Fruit fly (Drosophila melanogaster) whole organism, embryonic: Measurements from ENCODE around the gene CG10943.

ENCODE experiments used
- Atf3 ChIP-seq: fragments of 200-800 bp; sonication (Bioruptor generic); optimal IDR thresholded peaks from 3 replicates; lab custom pipeline; 2016; ENCODE audit warnings: missing biosample characterization, missing genetic modification characterization
- B-H2 ChIP-seq: fragments of 200-800 bp; sonication (Bioruptor generic); optimal IDR thresholded peaks from 2 replicates; lab custom pipeline; 2018; ENCODE audit warnings: missing biosample characterization, mild to moderate bottlenecking, missing genetic modification characterization
- CG10274 ChIP-seq: fragments of 200-800 bp; sonication (Bioruptor generic); optimal IDR thresholded peaks from 3 replicates; lab custom pipeline; 2017; ENCODE audit warnings: missing biosample characterization, mild to moderate bottlenecking, missing genetic modification characterization
- CG11456 ChIP-seq: fragments of 200-800 bp; sonication (Bioruptor generic); IDR thresholded peaks from 3 replicates; pipeline ENCODE4 v1.3.6; 2022; ENCODE audit warnings: missing biosample characterization, missing genetic modification characterization
- CG12104 ChIP-seq: fragments of 200-800 bp; sonication (Bioruptor generic); optimal IDR thresholded peaks from 3 replicates; lab custom pipeline; 2016; ENCODE audit warnings: missing biosample characterization, missing genetic modification characterization
- CG14014 ChIP-seq: fragments of 200-800 bp; sonication (Bioruptor generic); IDR thresholded peaks from 2 replicates; pipeline ENCODE4 v1.3.6; 2022; ENCODE audit warnings: missing biosample characterization, missing genetic modification characterization
- CG14667 ChIP-seq: fragments of 200-800 bp; sonication (Bioruptor generic); IDR thresholded peaks from 2 replicates; pipeline ENCODE4 v1.3.6; 2022; ENCODE audit warnings: missing biosample characterization, missing genetic modification characterization
- CG15601 ChIP-seq: fragments of 200-800 bp; sonication (Bioruptor generic); optimal IDR thresholded peaks from 3 replicates; lab custom pipeline; 2019; ENCODE audit warnings: missing biosample characterization, mild to moderate bottlenecking, missing genetic modification characterization, moderate library complexity
- CG16779 ChIP-seq: fragments of 200-800 bp; sonication (Bioruptor generic); IDR thresholded peaks from 2 replicates; pipeline ENCODE4 v1.3.6; 2022; ENCODE audit warnings: missing biosample characterization, missing genetic modification characterization
- CG2199 ChIP-seq: fragments of 200-800 bp; sonication (Bioruptor generic); IDR thresholded peaks from 3 replicates; pipeline ENCODE4 v1.3.6; 2022; ENCODE audit warnings: missing biosample characterization, missing genetic modification characterization
- CG2712 ChIP-seq: fragments of 200-800 bp; optimal IDR thresholded peaks from 3 replicates; lab custom pipeline; 2019; ENCODE audit warnings: missing biosample characterization, mild to moderate bottlenecking, missing genetic modification characterization, moderate library complexity
- CG30431 ChIP-seq: fragments of 200-800 bp; sonication (Bioruptor generic); optimal IDR thresholded peaks from 2 replicates; lab custom pipeline; 2017; ENCODE audit warnings: missing biosample characterization, missing genetic modification characterization
- CG31388 ChIP-seq: fragments of 200-800 bp; sonication (Bioruptor generic); optimal IDR thresholded peaks from 2 replicates; lab custom pipeline; 2016; ENCODE audit warnings: missing biosample characterization, missing genetic modification characterization
- CG31441 ChIP-seq: fragments of 200-800 bp; sonication (Bioruptor generic); IDR thresholded peaks from 2 replicates; pipeline ENCODE4 v1.3.6; 2022; ENCODE audit warnings: missing biosample characterization, missing genetic modification characterization
- CG3726 ChIP-seq: fragments of 200-800 bp; sonication (Bioruptor generic); IDR thresholded peaks from 3 replicates; pipeline ENCODE4, ENCODE4 v1.3.6; 2022; ENCODE audit warnings: missing biosample characterization, missing genetic modification characterization
- CG4730 ChIP-seq: fragments of 200-800 bp; sonication (Bioruptor generic); IDR thresholded peaks from 2 replicates; pipeline ENCODE4 v1.3.6; 2022; ENCODE audit warnings: missing biosample characterization, missing genetic modification characterization
- CG7786 ChIP-seq: fragments of 200-800 bp; sonication (Bioruptor generic); optimal IDR thresholded peaks from 2 replicates; lab custom pipeline; 2016; ENCODE audit warnings: missing biosample characterization, missing genetic modification characterization
- CG8290 ChIP-seq, 3 experiments: fragments of 200-800 bp; sonication (Bioruptor generic); optimal IDR thresholded peaks; 2 replicates each; lab custom pipeline; 2016 to 2019; ENCODE audit warnings: missing biosample characterization in 3 of 3, missing genetic modification characterization in 3 of 3, mild to moderate bottlenecking in 2 of 3, moderate library complexity in 1 of 3
- CG8478 ChIP-seq: fragments of >200 bp; optimal IDR thresholded peaks from 2 replicates; lab custom pipeline; 2018
- CG9817 ChIP-seq: fragments of 200-800 bp; sonication (Bioruptor generic); optimal IDR thresholded peaks from 2 replicates; lab custom pipeline; 2018; ENCODE audit warnings: missing biosample characterization, mild to moderate bottlenecking, missing genetic modification characterization, moderate library complexity
- Camta ChIP-seq: fragments of 200-800 bp; sonication (Bioruptor generic); optimal IDR thresholded peaks from 2 replicates; lab custom pipeline; 2016; ENCODE audit warnings: missing biosample characterization, missing genetic modification characterization
- Dbx ChIP-seq: fragments of 200-800 bp; sonication (Bioruptor generic); IDR thresholded peaks from 3 replicates; pipeline ENCODE4 v1.3.6; 2022; ENCODE audit warnings: missing biosample characterization, missing genetic modification characterization
- Dek ChIP-seq: fragments of 200-800 bp; sonication (Bioruptor generic); optimal IDR thresholded peaks from 3 replicates; lab custom pipeline; 2019; ENCODE audit warnings: missing biosample characterization, mild to moderate bottlenecking, missing genetic modification characterization, moderate library complexity
- Hsf ChIP-seq: fragments of 200-800 bp; sonication (Bioruptor generic); optimal IDR thresholded peaks from 3 replicates; lab custom pipeline; 2016; ENCODE audit warnings: missing biosample characterization, missing genetic modification characterization
- Med ChIP-seq: fragments of 200-800 bp; sonication (Bioruptor generic); peaks from one replicate; lab custom pipeline; 2016; ENCODE audit warnings: missing biosample characterization, missing genetic modification characterization, mild to moderate bottlenecking, inconsistent platforms, moderate library complexity
- Xrp1 ChIP-seq: fragments of 200-800 bp; sonication (Bioruptor generic); IDR thresholded peaks from 2 replicates; pipeline ENCODE4 v1.3.6; 2022; ENCODE audit warnings: missing biosample characterization, missing genetic modification characterization
- aop ChIP-seq: fragments of 200-800 bp; sonication (Bioruptor generic); IDR thresholded peaks from 2 replicates; pipeline ENCODE4 v1.3.6; 2022; ENCODE audit warnings: missing biosample characterization, missing genetic modification characterization
- az2 ChIP-seq: fragments of 200-800 bp; sonication (Bioruptor generic); optimal IDR thresholded peaks from 3 replicates; lab custom pipeline; 2016; ENCODE audit warnings: missing biosample characterization, missing genetic modification characterization
- caup ChIP-seq: fragments of 200-800 bp; sonication (Bioruptor generic); optimal IDR thresholded peaks from 3 replicates; lab custom pipeline; 2017; ENCODE audit warnings: missing biosample characterization, mild to moderate bottlenecking, missing genetic modification characterization, moderate library complexity; ENCODE audit not compliant: severe bottlenecking
- da ChIP-seq: fragments of 200-800 bp; sonication (Bioruptor generic); optimal IDR thresholded peaks from 2 replicates; lab custom pipeline; 2016; ENCODE audit warnings: missing biosample characterization, missing genetic modification characterization
- dan ChIP-seq: fragments of 200-800 bp; sonication (Bioruptor generic); IDR thresholded peaks from 2 replicates; pipeline ENCODE4 v1.3.6; 2022; ENCODE audit warnings: missing biosample characterization, missing genetic modification characterization
- dm ChIP-seq: fragments of 200-800 bp; sonication (Bioruptor generic); optimal IDR thresholded peaks from 3 replicates; lab custom pipeline; 2016; ENCODE audit warnings: missing biosample characterization, missing genetic modification characterization
- ewg ChIP-seq: fragments of 200-800 bp; sonication (Bioruptor generic); optimal IDR thresholded peaks from 3 replicates; lab custom pipeline; 2017; ENCODE audit warnings: mild to moderate bottlenecking, missing biosample characterization, missing genetic modification reagents, missing genetic modification characterization
- gem ChIP-seq: fragments of 200-800 bp; sonication (Bioruptor generic); optimal IDR thresholded peaks from 2 replicates; lab custom pipeline; 2019; ENCODE audit warnings: missing biosample characterization, mild to moderate bottlenecking, missing genetic modification characterization, moderate library complexity
- gt ChIP-seq: fragments of 200-800 bp; sonication (Bioruptor generic); IDR thresholded peaks from 2 replicates; pipeline ENCODE4 v1.3.6; 2022; ENCODE audit warnings: missing biosample characterization, missing genetic modification characterization
- hb ChIP-seq: fragments of 200-800 bp; sonication (Bioruptor generic); IDR thresholded peaks from 3 replicates; pipeline ENCODE4 v1.3.6; 2022; ENCODE audit warnings: missing biosample characterization, missing genetic modification characterization; ENCODE audit not compliant: partially characterized antibody
- klu ChIP-seq: fragments of 200-800 bp; sonication (Bioruptor generic); IDR thresholded peaks from 2 replicates; pipeline ENCODE4 v1.3.6; 2022; ENCODE audit warnings: missing biosample characterization, missing genetic modification characterization
- knrl ChIP-seq: fragments of 200-800 bp; sonication (Bioruptor generic); IDR thresholded peaks from 3 replicates; pipeline ENCODE4 v1.3.6; 2022; ENCODE audit warnings: missing biosample characterization, missing genetic modification characterization; ENCODE audit not compliant: partially characterized antibody
- lmd ChIP-seq: fragments of 200-800 bp; sonication (Bioruptor generic); IDR thresholded peaks from 2 replicates; pipeline ENCODE4 v1.3.6; 2022; ENCODE audit warnings: missing biosample characterization, missing genetic modification characterization
- nerfin-1 ChIP-seq: fragments of 200-800 bp; sonication (Bioruptor generic); optimal IDR thresholded peaks from 3 replicates; lab custom pipeline; 2019; ENCODE audit warnings: missing biosample characterization, mild to moderate bottlenecking, missing genetic modification characterization, moderate library complexity
- oc ChIP-seq: fragments of 200-800 bp; sonication (Bioruptor generic); optimal IDR thresholded peaks from 2 replicates; lab custom pipeline; 2018; ENCODE audit warnings: missing biosample characterization, mild to moderate bottlenecking, missing genetic modification characterization, moderate library complexity
- pnt ChIP-seq: fragments of 200-800 bp; sonication (Bioruptor generic); optimal IDR thresholded peaks from 3 replicates; lab custom pipeline; 2016; ENCODE audit warnings: missing biosample characterization, missing genetic modification characterization
- prd ChIP-seq, 3 experiments: fragments of >200 bp in 2 of 3; fragments of 200-800 bp in 1 of 3; sonication (Bioruptor generic) in 1 of 3; optimal IDR thresholded peaks in 2 of 3; IDR thresholded peaks in 1 of 3; 2 replicates in 2 of 3; 3 replicates in 1 of 3; pipeline versions ENCODE4 v1.3.6 to Lab custom; 2017 to 2022; ENCODE audit warnings: missing biosample characterization in 1 of 3, missing genetic modification characterization in 1 of 3
- sd ChIP-seq: fragments of 200-800 bp; sonication (Bioruptor generic); optimal IDR thresholded peaks from 3 replicates; lab custom pipeline; 2018; ENCODE audit warnings: missing biosample characterization, mild to moderate bottlenecking, missing genetic modification characterization, moderate library complexity
- sens ChIP-seq: fragments of 200-800 bp; sonication (Bioruptor generic); peaks from one replicate; lab custom pipeline; 2016; ENCODE audit warnings: missing biosample characterization, missing genetic modification characterization
- sqz ChIP-seq: fragments of 200-800 bp; sonication (Bioruptor generic); optimal IDR thresholded peaks from 3 replicates; lab custom pipeline; 2018; ENCODE audit warnings: missing biosample characterization, mild to moderate bottlenecking, missing genetic modification characterization
- stwl ChIP-seq: fragments of 200-800 bp; sonication (Bioruptor generic); optimal IDR thresholded peaks from 3 replicates; lab custom pipeline; 2018; ENCODE audit warnings: missing biosample characterization, mild to moderate bottlenecking, missing genetic modification characterization, moderate library complexity
- tio ChIP-seq: fragments of 200-800 bp; sonication (Bioruptor generic); optimal IDR thresholded peaks from 2 replicates; lab custom pipeline; 2017; ENCODE audit warnings: missing biosample characterization, missing genetic modification characterization, inconsistent platforms
- usp ChIP-seq: fragments of >200 bp; optimal IDR thresholded peaks from 2 replicates; lab custom pipeline; 2017; ENCODE audit warnings: missing biosample characterization, missing genetic modification characterization
- zen2 ChIP-seq: fragments of 200-800 bp; sonication (Bioruptor generic); IDR thresholded peaks from 3 replicates; pipeline ENCODE4 v1.3.6; 2022; ENCODE audit warnings: missing biosample characterization, missing genetic modification characterization; ENCODE audit not compliant: partially characterized antibody

The CG10943 gene

DNA sequence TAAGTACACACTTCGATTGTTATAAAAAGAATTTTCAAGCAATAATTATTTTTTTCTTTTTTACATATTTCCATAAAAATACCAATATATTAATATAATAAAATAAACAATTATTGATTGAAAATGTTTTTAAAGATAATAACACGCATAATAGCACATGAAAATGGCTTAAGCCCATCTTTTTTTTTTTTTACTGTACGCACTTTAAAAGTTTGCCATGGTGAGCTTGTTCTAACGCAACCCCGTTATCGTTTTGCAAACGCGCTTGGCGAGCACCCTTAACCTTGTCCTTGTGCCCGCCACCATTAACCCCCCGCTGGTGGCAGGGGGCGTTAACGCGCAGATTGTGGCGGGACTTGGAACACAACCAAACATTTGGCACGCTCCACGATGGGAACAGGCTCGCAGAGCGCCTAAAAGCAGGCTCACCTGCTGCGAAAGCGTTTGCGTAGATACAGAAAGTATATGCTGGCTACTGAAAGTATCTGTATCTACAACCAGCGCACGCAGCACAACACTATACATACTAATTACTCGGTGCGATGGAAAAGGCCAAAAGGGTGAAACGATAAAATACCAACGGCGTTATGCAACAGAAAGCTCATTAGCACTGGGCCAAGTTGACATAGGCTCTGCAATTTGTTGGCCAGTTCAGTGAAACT, 28.7 kb downstream of the CG10943 start (continued):
- peak; percentile 12 for TF ChIP-seq gem (tag; lab: Kevin White, UChicago)
- TF ChIP-seq klu (GFP tag; lab: Robert Waterston, UW) = no peak
- 0 out of 2 replicates have a peak, but pooled peaks have one; percentile 12 for TF ChIP-seq Xrp1 (GFP tag; lab: Robert Waterston, UW)
- TF ChIP-seq CG8290 (GFP tag; optimal IDR thresholded peaks at IDR 0.05; lab: Kevin White, UChicago) = peak; percentile 88
- TF ChIP-seq CG8290 (tag; optimal IDR thresholded peaks at IDR 0.05; lab: Kevin White, UChicago) = peak; percentile 88 to 91
- no peak for TF ChIP-seq CG14014
- no peak for TF ChIP-seq CG2712
- 0 out of 2 replicates have a peak, but pooled peaks have one; percentile 14 for TF ChIP-seq CG31441 (GFP tag; lab: Robert Waterston, UW)
- peak; percentile 21 for TF ChIP-seq ewg (GFP tag; lab: Kevin White, UChicago)
- no peak for TF ChIP-seq Dek
- TF ChIP-seq zen2 (GFP tag; lab: Robert Waterston, UW) = no peak
- no peak for TF ChIP-seq CG10274 (GFP tag; lab: Kevin White, UChicago)
- peak; percentile 19 for TF ChIP-seq nerfin-1 (tag; lab: Kevin White, UChicago)
- TF ChIP-seq Dbx (GFP tag; lab: Robert Waterston, UW) = 0 out of 3 replicates have a peak, but pooled peaks have one; percentile 38
- TF ChIP-seq aop = no peak
- TF ChIP-seq gt (GFP tag; lab: Robert Waterston, UW) = 0 out of 2 replicates have a peak, but pooled peaks have one; percentile 23

DNA sequence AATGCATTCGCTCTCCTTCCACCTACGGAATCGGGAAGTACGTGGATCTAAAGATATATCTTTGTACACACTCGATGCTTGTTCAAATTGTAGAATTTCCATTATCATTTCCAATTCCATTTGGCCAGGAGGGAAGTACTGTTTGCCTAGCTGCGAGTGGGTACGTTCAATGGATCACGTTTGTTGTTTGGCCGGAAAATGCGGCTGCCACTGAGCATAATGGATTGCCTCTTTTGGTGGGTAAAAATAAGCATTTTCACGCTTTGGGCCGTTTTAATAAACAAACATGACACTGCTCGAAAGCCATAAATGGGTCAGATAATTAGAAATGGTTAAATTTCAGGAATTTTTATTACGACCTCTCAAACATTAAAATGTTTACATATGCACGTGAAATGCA, 29.4 kb downstream of the CG10943 start:
- TF ChIP-seq B-H2 (GFP tag; lab: Kevin White, UChicago) (no peak), CG3726 (GFP tag; lab: Robert Waterston, UW) (no peak), CG9817 (tag; lab: Kevin White, UChicago) (no peak), sd (tag; lab: Kevin White, UChicago) (peak; percentile 44), Atf3 (GFP tag; lab: Kevin White, UChicago) (no peak), CG2199 (GFP tag; lab: Robert Waterston, UW) (0 out of 3 replicates have a peak, but pooled peaks have one; percentile 60), Camta (GFP tag; lab: Kevin White, UChicago) (no peak), usp (no peak), stwl (tag; lab: Kevin White, UChicago) (no peak), caup (GFP tag; lab: Kevin White, UChicago) (no peak), sqz (no peak), dan (GFP tag; lab: Robert Waterston, UW) (no peak), pnt (GFP tag; lab: Kevin White, UChicago) (no peak), CG8478 (no peak), da (no peak), CG7786 (no peak), CG14667 (GFP tag; lab: Robert Waterston, UW) (no peak), CG4730 (no peak), CG15601 (tag; lab: Kevin White, UChicago) (no peak), CG30431 (no peak), knrl (GFP tag; lab: Robert Waterston, UW) (no peak), CG16779 (no peak), sens (GFP tag; lab: Kevin White, UChicago) (peak; percentile 77), CG12104 (GFP tag; lab: Kevin White, UChicago) (no peak), oc (tag; lab: Kevin White, UChicago) (no peak), CG31388 (GFP tag; lab: Kevin White, UChicago) (no peak), Hsf (GFP tag; lab: Kevin White, UChicago) (no peak), tio (GFP tag; lab: Kevin White, UChicago) (no peak), lmd (GFP tag; lab: Robert Waterston, UW) (no peak), prd (optimal IDR thresholded peaks at IDR 0.05; lab: Kevin White, UChicago) (no peak), prd (GFP tag; IDR thresholded peaks at IDR 0.05; lab: Robert Waterston, UW) (no peak), dm (GFP tag; lab: Kevin White, UChicago) (no peak), CG11456 (no peak), Med (GFP tag; lab: Kevin White, UChicago) (peak; percentile 8), az2 (GFP tag; lab: Kevin White, UChicago) (no peak), hb (GFP tag; lab: Robert Waterston, UW) (no peak)
